Fruit fly (Drosophila melanogaster): ENCODE results near the gene Rpp20.

- TF ChIP-seq Blimp-1 (GFP tag; optimal IDR thresholded peaks at IDR 0.05) (no peak), CG11902 (GFP tag; optimal IDR thresholded peaks at IDR 0.05) (no peak), dsx (GFP tag; optimal IDR thresholded peaks at IDR 0.05; ENCODE audit: poor library complexity, severe bottlenecking) (no peak), Eip93F (GFP tag; optimal IDR thresholded peaks at IDR 0.05) (no peak), CG8319 (GFP tag; optimal IDR thresholded peaks at IDR 0.05) (no peak), CG11762 (GFP tag; optimal IDR thresholded peaks at IDR 0.05; ENCODE audit: insufficient read depth) (no peak), Sox102F (GFP tag; optimal IDR thresholded peaks at IDR 0.05) (no peak), fd59A (GFP tag; optimal IDR thresholded peaks at IDR 0.05) (no peak), CG10631 (GFP tag; optimal IDR thresholded peaks at IDR 0.05) (no peak), spab (GFP tag; optimal IDR thresholded peaks at IDR 0.05) (no peak), Hr4 (GFP tag; optimal IDR thresholded peaks at IDR 0.05) (peak; percentile 22)
Observed at dm6 chrX:19763440-19764002, 19.3 kb downstream of the Rpp20 start.

All from whole organism, prepupa.